Worm (Caenorhabditis elegans): Measurements from ENCODE around the gene try-5.

Gene try-5

DNA sequence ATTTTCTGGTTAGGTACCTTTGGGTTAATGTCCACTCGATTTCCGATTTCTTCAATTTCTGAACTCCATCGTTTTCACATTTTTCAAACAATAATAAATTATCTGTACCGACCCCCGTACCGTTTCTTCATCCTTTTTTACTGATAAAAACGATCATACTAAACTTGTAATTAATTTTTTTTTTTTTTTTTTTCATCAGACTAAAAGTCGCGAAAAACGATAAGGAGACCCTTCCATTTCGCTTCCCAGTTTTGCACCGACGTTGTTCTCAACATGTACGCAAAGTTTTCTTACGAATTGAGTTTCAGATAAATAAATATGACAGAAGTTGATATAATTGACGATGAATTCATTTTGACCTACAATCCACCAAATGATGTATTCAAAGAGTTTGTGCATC lies 25.7 kb upstream of the try-5 start, which contains the start of gene F44A2.7:
TSS of gene F44A2.7 (plus strand) at position 301 of the 400 bp plus-strand sequence.
- TF ChIP-seq K02D7.2 (tag; optimal IDR thresholded peaks at IDR 0.05) (no peak), hlh-6 (tag; optimal IDR thresholded peaks at IDR 0.05) (no peak), T23F11.4 (GFP tag; optimal IDR thresholded peaks at IDR 0.05) (no peak), ceh-45 (GFP tag; IDR thresholded peaks at IDR 0.05) (no peak), sdc-2 (tag; optimal IDR thresholded peaks at IDR 0.05) (no peak), madf-2 (tag; optimal IDR thresholded peaks at IDR 0.05) (no peak), mec-3 (tag; optimal IDR thresholded peaks at IDR 0.05; ENCODE audit: borderline replicate concordance) (no peak), hlh-8 (tag; optimal IDR thresholded peaks at IDR 0.05) (no peak), ref-2 (tag; optimal IDR thresholded peaks at IDR 0.05) (no peak), pha-2 (tag; optimal IDR thresholded peaks at IDR 0.05) (no peak), ceh-6 (GFP tag; optimal IDR thresholded peaks at IDR 0.05) (no peak), ceh-30 (tag; optimal IDR thresholded peaks at IDR 0.05) (no peak), ahr-1 (tag; optimal IDR thresholded peaks at IDR 0.05) (no peak), hlh-30 (tag; optimal IDR thresholded peaks at IDR 0.05; ENCODE audit: insufficient read depth) (no peak), ets-4 (tag; optimal IDR thresholded peaks at IDR 0.05) (no peak), F13H6.1 (tag; optimal IDR thresholded peaks at IDR 0.05) (no peak), ama-1 (optimal IDR thresholded peaks at IDR 0.05) (no peak), ceh-14 (tag; optimal IDR thresholded peaks at IDR 0.05) (no peak), nhr-11 (tag; optimal IDR thresholded peaks at IDR 0.05) (no peak), hlh-15 (tag; optimal IDR thresholded peaks at IDR 0.05) (no peak)

- TF ChIP-seq eyg-1 (tag; optimal IDR thresholded peaks at IDR 0.05) (no peak), K09A11.1 (tag; optimal IDR thresholded peaks at IDR 0.05; ENCODE audit: insufficient read depth) (no peak), rnt-1 (tag; optimal IDR thresholded peaks at IDR 0.05) (no peak), ets-4 (tag; optimal IDR thresholded peaks at IDR 0.05) (no peak), ceh-14 (tag; optimal IDR thresholded peaks at IDR 0.05) (no peak), K02D7.2 (tag; optimal IDR thresholded peaks at IDR 0.05) (no peak), ceh-30 (tag; optimal IDR thresholded peaks at IDR 0.05) (no peak), pat-9 (tag; optimal IDR thresholded peaks at IDR 0.05) (no peak), ceh-31 (tag; optimal IDR thresholded peaks at IDR 0.05) (no peak), nhr-11 (tag; optimal IDR thresholded peaks at IDR 0.05) (no peak), ttx-3 (tag; optimal IDR thresholded peaks at IDR 0.05) (no peak), pax-1 (tag; optimal IDR thresholded peaks at IDR 0.05) (no peak), C38D4.7 (GFP tag; optimal IDR thresholded peaks at IDR 0.05) (no peak), lin-11 (tag; optimal IDR thresholded peaks at IDR 0.05) (no peak), tbx-7 (tag; optimal IDR thresholded peaks at IDR 0.05) (no peak), odd-2 (tag; optimal IDR thresholded peaks at IDR 0.05) (no peak), hlh-8 (tag; optimal IDR thresholded peaks at IDR 0.05) (no peak), ceh-19 (GFP tag; optimal IDR thresholded peaks at IDR 0.05) (no peak)
Measured at ce11 chrV:9322886-9323285, 24.0 kb upstream of the try-5 start, which contains the start of gene tag-153. Gene tag-153 (plus strand): TSS chrV:9323085.

DNA sequence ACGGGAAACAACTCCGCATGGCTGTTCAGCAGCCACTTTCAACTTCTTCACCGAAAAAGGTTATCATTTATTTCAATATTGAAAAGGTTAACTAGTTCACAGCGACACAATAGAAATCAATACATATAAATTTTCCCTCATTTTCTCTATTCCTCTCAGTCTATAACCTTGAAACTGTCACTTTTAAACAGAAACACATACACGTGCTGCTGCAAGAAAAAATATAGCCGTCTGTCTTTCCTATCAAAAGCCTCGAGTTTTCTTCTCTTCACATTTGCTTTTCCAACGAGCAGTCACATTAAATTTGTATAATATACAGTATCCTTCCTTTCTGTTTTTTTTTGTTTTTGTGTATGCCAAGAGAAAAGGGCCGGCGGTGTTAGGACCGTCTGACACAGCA lies 22.7 kb upstream of the try-5 start:
- TF ChIP-seq hlh-13 (GFP tag; optimal IDR thresholded peaks at IDR 0.05) = no peak
- no peak for TF ChIP-seq ceh-18 (tag; optimal IDR thresholded peaks at IDR 0.05)
- TF ChIP-seq ceh-48 (tag; optimal IDR thresholded peaks at IDR 0.05) = no peak
- TF ChIP-seq ceh-31 (tag; optimal IDR thresholded peaks at IDR 0.05) = no peak
- no peak for TF ChIP-seq C08G9.2 (tag; optimal IDR thresholded peaks at IDR 0.05)
- TF ChIP-seq ztf-16 (tag; optimal IDR thresholded peaks at IDR 0.05) = no peak
- no peak for TF ChIP-seq fkh-6 (tag; optimal IDR thresholded peaks at IDR 0.05)
- no peak for TF ChIP-seq F13H6.1 (tag; optimal IDR thresholded peaks at IDR 0.05)
- TF ChIP-seq hlh-6 (tag; optimal IDR thresholded peaks at IDR 0.05) = no peak
- no peak for TF ChIP-seq K09A11.1 (tag; optimal IDR thresholded peaks at IDR 0.05; ENCODE audit: insufficient read depth)
- TF ChIP-seq ama-1 (optimal IDR thresholded peaks at IDR 0.05) = no peak
- TF ChIP-seq ceh-45 (GFP tag; IDR thresholded peaks at IDR 0.05) = no peak
- no peak for TF ChIP-seq odd-2 (tag; optimal IDR thresholded peaks at IDR 0.05)
- no peak for TF ChIP-seq fax-1 (tag; optimal IDR thresholded peaks at IDR 0.05)

Measured in whole organism, late embryonic.